Fruit fly (Drosophila melanogaster) whole organism, embryonic: ENCODE results near the gene CG34276.
A peak's percentile ranks its signal among the peaks of the same experiment; 100 is the strongest.
"Not testable (repeated sequence)": the region's sequence is repeated elsewhere in the genome, so short reads cannot be mapped to it uniquely, and the experiment has no call there.

ENCODE experiments used
- Ada2b ChIP-seq: fragments of 200-800 bp; sonication (Bioruptor generic); IDR thresholded peaks from 2 replicates; pipeline ENCODE4 v1.3.6; 2022; ENCODE audit warnings: missing biosample characterization, missing genetic modification characterization
- Aef1 ChIP-seq: fragments of 200-800 bp; sonication (Bioruptor generic); IDR thresholded peaks from 3 replicates; pipeline ENCODE4 v1.3.6; 2022; ENCODE audit warnings: missing biosample characterization, missing genetic modification characterization
- Atf6 ChIP-seq: fragments of 200-800 bp; sonication (Bioruptor generic); IDR thresholded peaks from 2 replicates; pipeline ENCODE4 v1.3.6; 2022; ENCODE audit warnings: missing biosample characterization, missing genetic modification characterization
- CG11085 ChIP-seq: fragments of 200-800 bp; sonication (Bioruptor generic); IDR thresholded peaks from 2 replicates; pipeline ENCODE4 v1.3.6; 2022; ENCODE audit warnings: missing biosample characterization, missing genetic modification characterization
- CG11093 ChIP-seq: fragments of 200-800 bp; sonication (Bioruptor generic); IDR thresholded peaks from 3 replicates; pipeline ENCODE4 v1.3.6; 2022; ENCODE audit warnings: missing biosample characterization, missing genetic modification characterization
- CG11247 ChIP-seq: fragments of 200-800 bp; sonication (Bioruptor generic); IDR thresholded peaks from 2 replicates; pipeline ENCODE4 v1.3.6; 2022; ENCODE audit warnings: missing biosample characterization, missing genetic modification characterization
- CG11456 ChIP-seq: fragments of 200-800 bp; sonication (Bioruptor generic); IDR thresholded peaks from 3 replicates; pipeline ENCODE4 v1.3.6; 2022; ENCODE audit warnings: missing biosample characterization, missing genetic modification characterization
- CG14441 ChIP-seq: fragments of 200-800 bp; sonication (Bioruptor generic); IDR thresholded peaks from 2 replicates; pipeline ENCODE4 v1.3.6; 2022; ENCODE audit warnings: missing biosample characterization, missing genetic modification characterization
- CG2889 ChIP-seq: fragments of 200-800 bp; sonication (Bioruptor generic); IDR thresholded peaks from 3 replicates; pipeline ENCODE4 v1.3.6; 2022; ENCODE audit warnings: missing biosample characterization, missing genetic modification characterization
- CG31224 ChIP-seq: fragments of 200-800 bp; sonication (Bioruptor generic); IDR thresholded peaks from 2 replicates; pipeline ENCODE4 v1.3.6; 2022; ENCODE audit warnings: missing biosample characterization, missing genetic modification characterization
- CG32532 ChIP-seq: fragments of 200-800 bp; sonication (Bioruptor generic); IDR thresholded peaks from 2 replicates; pipeline ENCODE4 v1.3.6; 2022; ENCODE audit warnings: missing biosample characterization, missing genetic modification characterization
- CG4404 ChIP-seq: fragments of 200-800 bp; sonication (Bioruptor generic); IDR thresholded peaks from 2 replicates; pipeline ENCODE4 v1.3.6; 2022; ENCODE audit warnings: missing biosample characterization, missing genetic modification characterization
- CG6689 ChIP-seq: fragments of 200-800 bp; sonication (Bioruptor generic); IDR thresholded peaks from 2 replicates; pipeline ENCODE4 v1.3.6; 2022; ENCODE audit warnings: missing biosample characterization, missing genetic modification characterization
- CG9215 ChIP-seq: fragments of 200-800 bp; sonication (Bioruptor generic); IDR thresholded peaks from 2 replicates; pipeline ENCODE4 v1.3.6; 2022; ENCODE audit warnings: missing biosample characterization, missing genetic modification characterization
- Dbx ChIP-seq: fragments of 200-800 bp; sonication (Bioruptor generic); IDR thresholded peaks from 3 replicates; pipeline ENCODE4 v1.3.6; 2022; ENCODE audit warnings: missing biosample characterization, missing genetic modification characterization
- Drgx ChIP-seq: fragments of 200-800 bp; sonication (Bioruptor generic); IDR thresholded peaks from 2 replicates; pipeline ENCODE4 v1.3.6; 2022; ENCODE audit warnings: missing biosample characterization, missing genetic modification characterization
- Ets65A ChIP-seq: fragments of 200-800 bp; sonication (Bioruptor generic); peaks from one replicate; lab custom pipeline; 2016; ENCODE audit warnings: missing biosample characterization, missing genetic modification characterization
- HLH3B ChIP-seq: fragments of 200-800 bp; sonication (Bioruptor generic); IDR thresholded peaks from 2 replicates; pipeline ENCODE4 v1.3.6; 2022; ENCODE audit warnings: missing biosample characterization, missing genetic modification characterization
- MBD-R2 ChIP-seq: fragments of 200-800 bp; sonication (Bioruptor generic); IDR thresholded peaks from 2 replicates; pipeline ENCODE4 v1.3.6; 2022; ENCODE audit warnings: missing biosample characterization, missing genetic modification characterization
- Mrtf ChIP-seq: fragments of 200-800 bp; sonication (Bioruptor generic); IDR thresholded peaks from 3 replicates; pipeline ENCODE4 v1.3.6; 2022; ENCODE audit warnings: missing biosample characterization, missing genetic modification characterization
- Optix ChIP-seq: fragments of 200-800 bp; sonication (Bioruptor generic); IDR thresholded peaks from 3 replicates; pipeline ENCODE4 v1.3.6; 2022; ENCODE audit warnings: missing biosample characterization, missing genetic modification characterization
- Ptx1 ChIP-seq: fragments of 200-800 bp; sonication (Bioruptor generic); IDR thresholded peaks from 2 replicates; pipeline ENCODE4 v1.3.6; 2022; ENCODE audit warnings: missing biosample characterization, missing genetic modification characterization
- Trl ChIP-seq, 3 experiments: fragments of >200 bp in 2 of 3; fragments of 200-800 bp in 1 of 3; sonication (Bioruptor generic) in 1 of 3; optimal IDR thresholded peaks; 2 replicates in 1 of 3; 3 replicates in 2 of 3; lab custom pipeline; 2016 to 2017; ENCODE audit warnings: missing biosample characterization in 1 of 3, missing genetic modification characterization in 1 of 3
- Xrp1 ChIP-seq: fragments of 200-800 bp; sonication (Bioruptor generic); IDR thresholded peaks from 2 replicates; pipeline ENCODE4 v1.3.6; 2022; ENCODE audit warnings: missing biosample characterization, missing genetic modification characterization
- al ChIP-seq: fragments of 200-800 bp; sonication (Bioruptor generic); IDR thresholded peaks from 2 replicates; pipeline ENCODE4 v1.3.6; 2022; ENCODE audit warnings: missing biosample characterization, missing genetic modification characterization
- chinmo ChIP-seq: fragments of 200-800 bp; sonication (Bioruptor generic); IDR thresholded peaks from 4 replicates; pipeline ENCODE4 v1.3.6; 2022; ENCODE audit warnings: missing biosample characterization, missing genetic modification characterization; ENCODE audit not compliant: partially characterized antibody
- danr ChIP-seq: fragments of 200-800 bp; sonication (Bioruptor generic); IDR thresholded peaks from 2 replicates; pipeline ENCODE4 v1.3.6; 2022; ENCODE audit warnings: missing biosample characterization, missing genetic modification characterization
- dysf ChIP-seq: fragments of 200-800 bp; sonication (Bioruptor generic); IDR thresholded peaks from 3 replicates; pipeline ENCODE4 v1.3.6; 2022; ENCODE audit warnings: missing biosample characterization, missing genetic modification characterization
- gce ChIP-seq: fragments of 200-800 bp; sonication (Bioruptor generic); IDR thresholded peaks from 3 replicates; pipeline ENCODE4 v1.3.6; 2022; ENCODE audit warnings: missing biosample characterization, missing genetic modification characterization
- hkb ChIP-seq, 2 experiments: fragments of 200-800 bp in 1 of 2; fragments of >200 bp in 1 of 2; sonication (Bioruptor generic) in 1 of 2; IDR thresholded peaks in 1 of 2; optimal IDR thresholded peaks in 1 of 2; 2 replicates each; pipeline versions ENCODE4 v1.3.6 to Lab custom; 2017 to 2022; ENCODE audit warnings: missing biosample characterization in 1 of 2, missing genetic modification characterization in 1 of 2
- klu ChIP-seq: fragments of 200-800 bp; sonication (Bioruptor generic); IDR thresholded peaks from 2 replicates; pipeline ENCODE4 v1.3.6; 2022; ENCODE audit warnings: missing biosample characterization, missing genetic modification characterization
- lbe ChIP-seq: fragments of 200-800 bp; sonication (Bioruptor generic); optimal IDR thresholded peaks from 2 replicates; lab custom pipeline; 2016; ENCODE audit warnings: missing biosample characterization, mild to moderate bottlenecking, missing genetic modification characterization
- lmd ChIP-seq: fragments of 200-800 bp; sonication (Bioruptor generic); IDR thresholded peaks from 2 replicates; pipeline ENCODE4 v1.3.6; 2022; ENCODE audit warnings: missing biosample characterization, missing genetic modification characterization
- row ChIP-seq: fragments of 200-800 bp; sonication (Bioruptor generic); IDR thresholded peaks from 3 replicates; pipeline ENCODE4 v1.3.6; 2022; ENCODE audit warnings: missing biosample characterization, missing genetic modification characterization
- slbo ChIP-seq: fragments of 200-800 bp; sonication (Bioruptor generic); IDR thresholded peaks from 2 replicates; pipeline ENCODE4 v1.3.6; 2022; ENCODE audit warnings: missing biosample characterization, missing genetic modification characterization
- so ChIP-seq: fragments of 200-800 bp; sonication (Bioruptor generic); IDR thresholded peaks from 3 replicates; pipeline ENCODE4 v1.3.6; 2022; ENCODE audit warnings: missing biosample characterization, missing genetic modification characterization
- sob ChIP-seq: fragments of 200-800 bp; sonication (Bioruptor generic); IDR thresholded peaks from 2 replicates; pipeline ENCODE4 v1.3.6; 2022; ENCODE audit warnings: missing biosample characterization, missing genetic modification characterization
- toy ChIP-seq: fragments of 200-800 bp; sonication (Bioruptor generic); IDR thresholded peaks from 2 replicates; pipeline ENCODE4 v1.3.6; 2022; ENCODE audit warnings: missing biosample characterization, missing genetic modification characterization
- wdn ChIP-seq: fragments of 200-800 bp; sonication (Bioruptor generic); IDR thresholded peaks from 2 replicates; pipeline ENCODE4 v1.3.6; 2022; ENCODE audit warnings: missing biosample characterization, missing genetic modification characterization

CG34276 gene

DNA sequence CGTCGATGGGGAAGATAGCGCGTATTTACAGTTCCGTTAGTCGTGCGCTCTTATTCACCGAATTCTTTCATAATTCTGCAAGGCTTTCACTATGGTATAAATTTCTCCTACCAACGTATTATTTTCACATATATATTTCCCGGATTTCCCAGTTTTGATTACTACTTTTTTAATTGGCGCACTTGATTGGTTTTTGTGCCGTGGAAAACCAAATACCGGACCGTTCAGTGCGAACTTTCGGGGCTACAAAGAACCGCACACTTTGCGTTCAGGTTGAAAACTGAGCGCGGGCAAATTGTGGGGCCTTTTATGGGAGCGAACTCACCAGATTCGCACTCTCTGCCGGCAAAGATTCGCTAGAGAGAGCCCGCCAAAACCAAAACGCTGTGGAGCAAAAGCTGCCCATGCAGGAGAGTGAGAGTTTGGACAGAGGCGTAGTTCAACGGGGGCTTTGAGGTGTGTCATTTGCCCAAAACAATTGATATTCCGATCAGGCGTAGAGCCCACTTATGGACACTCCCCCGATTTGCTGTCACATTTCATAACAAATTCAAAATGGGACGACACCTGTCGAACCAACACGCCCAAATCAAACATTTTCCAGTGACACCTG is 24.2 kb upstream of the CG34276 start (continued):
- TF ChIP-seq dysf (GFP tag; lab: Robert Waterston, UW) = peak; percentile 67; the same call in 2 of the 3 replicates
- peak; percentile 59; the same call in 1 of the 2 replicates for TF ChIP-seq wdn (GFP tag; lab: Robert Waterston, UW)
- TF ChIP-seq HLH3B (GFP tag; lab: Robert Waterston, UW) = 0 out of 2 replicates have a peak, but pooled peaks have one; percentile 14
- 0 out of 2 replicates have a peak, but pooled peaks have one; percentile 9 for TF ChIP-seq CG11247 (GFP tag; lab: Robert Waterston, UW)
- peak; percentile 27; the same call in 1 of the 2 replicates for TF ChIP-seq CG6689 (GFP tag; lab: Robert Waterston, UW)
- 0 out of 2 replicates have a peak, but pooled peaks have one; percentile 43 for TF ChIP-seq Ptx1 (GFP tag; lab: Robert Waterston, UW)
- 0 out of 2 replicates have a peak, but pooled peaks have one; percentile 27 for TF ChIP-seq toy (GFP tag; lab: Robert Waterston, UW)
- TF ChIP-seq Mrtf (GFP tag; lab: Robert Waterston, UW) = 0 out of 3 replicates have a peak, but pooled peaks have one; percentile 27
- TF ChIP-seq lbe (GFP tag; lab: Kevin White, UChicago) = peak; percentile 3
- TF ChIP-seq CG32532 (GFP tag; lab: Robert Waterston, UW) = peak; percentile 82
- 0 out of 3 replicates have a peak, but pooled peaks have one; percentile 15 for TF ChIP-seq so (GFP tag; lab: Robert Waterston, UW)
- peak; percentile 38; the same call in 1 of the 2 replicates for TF ChIP-seq CG14441 (GFP tag; lab: Robert Waterston, UW)
- TF ChIP-seq sob = peak; percentile 69
- peak; percentile 21; the same call in 1 of the 2 replicates for TF ChIP-seq MBD-R2 (GFP tag; lab: Robert Waterston, UW)
- TF ChIP-seq Aef1 (GFP tag; lab: Robert Waterston, UW) = peak; percentile 26; the same call in 1 of the 3 replicates
- TF ChIP-seq al (GFP tag; lab: Robert Waterston, UW) = peak; percentile 55
- 0 out of 3 replicates have a peak, but pooled peaks have one; percentile 11 for TF ChIP-seq CG2889
- peak; percentile 91 for TF ChIP-seq Drgx (GFP tag; lab: Robert Waterston, UW)
- TF ChIP-seq klu (GFP tag; lab: Robert Waterston, UW) = peak; percentile 44
- 0 out of 2 replicates have a peak, but pooled peaks have one; percentile 34 for TF ChIP-seq CG31224 (GFP tag; lab: Robert Waterston, UW)
- TF ChIP-seq lmd (GFP tag; lab: Robert Waterston, UW) = peak; percentile 62; the same call in 1 of the 2 replicates
- peak; percentile 35; the same call in 1 of the 2 replicates for TF ChIP-seq Ada2b
- TF ChIP-seq CG11085 (GFP tag; lab: Robert Waterston, UW) = peak; percentile 22; the same call in 1 of the 2 replicates
- TF ChIP-seq CG9215 (GFP tag; lab: Robert Waterston, UW) = peak; percentile 67
- TF ChIP-seq Optix = peak; percentile 39; the same call in 1 of the 3 replicates
- peak; percentile 83 for TF ChIP-seq Dbx (GFP tag; lab: Robert Waterston, UW)
- peak; percentile 39; the same call in 1 of the 2 replicates for TF ChIP-seq Xrp1 (GFP tag; lab: Robert Waterston, UW)
- peak; percentile 34; the same call in 1 of the 2 replicates for TF ChIP-seq CG4404
- 0 out of 3 replicates have a peak, but pooled peaks have one; percentile 16 for TF ChIP-seq CG11093 (GFP tag; lab: Robert Waterston, UW)
- TF ChIP-seq slbo (GFP tag; lab: Robert Waterston, UW) = peak; percentile 84
- peak; percentile 30 to 73 for TF ChIP-seq Trl (optimal IDR thresholded peaks at IDR 0.05; lab: Kevin White, UChicago)
- not testable (repeated sequence) for TF ChIP-seq Trl (GFP tag; optimal IDR thresholded peaks at IDR 0.05; lab: Kevin White, UChicago); hkb (optimal IDR thresholded peaks at IDR 0.05; lab: Kevin White, UChicago)
- TF ChIP-seq hkb (GFP tag; IDR thresholded peaks at IDR 0.05; lab: Robert Waterston, UW) = peak; percentile 25; the same call in 1 of the 2 replicates
- peak; percentile 73 for TF ChIP-seq Atf6 (GFP tag; lab: Robert Waterston, UW)
- peak; percentile 75 for TF ChIP-seq row (GFP tag; lab: Robert Waterston, UW)
- TF ChIP-seq CG11456 (GFP tag; lab: Robert Waterston, UW) = peak; percentile 46; the same call in 1 of the 3 replicates
- 0 out of 4 replicates have a peak, but pooled peaks have one; percentile 51 for TF ChIP-seq chinmo (GFP tag; lab: Robert Waterston, UW)
- TF ChIP-seq gce = peak; percentile 41; the same call in 1 of the 3 replicates
- TF ChIP-seq danr (GFP tag; lab: Robert Waterston, UW) = peak; percentile 37; the same call in 1 of the 2 replicates
- peak; percentile 39 for TF ChIP-seq Ets65A
